Worm (Caenorhabditis elegans): ENCODE results near the gene clec-70.

Gene clec-70

DNA sequence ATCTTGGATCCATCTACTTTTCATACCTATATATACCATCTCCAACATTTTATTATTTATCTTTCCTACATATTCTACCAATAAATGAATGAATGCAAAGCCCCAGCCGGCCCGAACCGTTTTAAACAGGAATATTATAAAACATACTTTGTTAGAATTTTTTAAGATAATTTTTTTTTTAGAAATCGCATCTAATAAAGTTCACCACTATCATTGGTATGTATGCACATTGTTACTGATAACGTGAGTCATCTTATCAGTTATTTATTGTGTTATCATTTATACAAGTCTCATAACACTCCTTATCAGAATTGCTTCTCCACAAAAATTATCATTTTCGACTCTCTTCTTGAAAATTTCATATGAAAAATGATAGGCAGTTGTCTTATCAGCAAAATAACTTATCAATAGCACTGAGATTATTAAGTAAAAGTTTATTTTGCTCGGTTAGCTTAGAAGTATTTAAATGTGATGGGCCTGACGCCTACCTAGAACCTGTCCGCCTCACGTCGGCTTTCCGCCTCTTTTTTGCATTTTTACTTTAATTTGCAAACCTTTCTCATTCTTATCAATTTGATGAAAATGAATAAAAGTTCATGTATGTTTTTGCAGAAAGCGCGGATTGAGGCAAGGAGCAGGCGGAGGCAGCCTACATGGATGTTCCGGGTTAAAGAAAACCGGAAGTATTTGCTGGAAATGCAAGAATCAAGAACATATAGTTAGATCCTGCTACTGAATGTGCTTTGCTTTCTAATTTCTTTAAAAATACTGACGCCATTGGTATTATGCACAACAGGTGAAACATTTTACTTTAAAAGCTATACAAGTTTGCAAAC is 32.6 kb upstream of the clec-70 start, which contains the start of gene srz-62:
Gene srz-62, plus strand, starts transcription at position 786 of the 836 bp plus-strand sequence.
- TF ChIP-seq snpc-1.2 (GFP tag; IDR thresholded peaks at IDR 0.05) (no peak), nhr-25 (tag; optimal IDR thresholded peaks at IDR 0.05; ENCODE audit: borderline replicate concordance, insufficient read depth) (no peak), php-3 (GFP tag; IDR thresholded peaks at IDR 0.05) (peak; percentile 98), zip-2 (tag; optimal IDR thresholded peaks at IDR 0.05) (no peak), T26A8.4 (GFP tag; IDR thresholded peaks at IDR 0.05) (no peak), ztf-11 (tag; optimal IDR thresholded peaks at IDR 0.05) (no peak), nhr-76 (tag; optimal IDR thresholded peaks at IDR 0.05) (no peak), ceh-28 (tag; optimal IDR thresholded peaks at IDR 0.05) (no peak), tag-97 (GFP tag; IDR thresholded peaks at IDR 0.05) (no peak), fos-1 (tag; optimal IDR thresholded peaks at IDR 0.05) (peak; percentile 87), tra-1 (GFP tag; IDR thresholded peaks at IDR 0.05) (peak; percentile 95), zfp-3 (GFP tag; conservative IDR thresholded peaks at IDR 0.05) (0 out of 2 replicates have a peak, but pooled peaks have one; percentile 26), pha-4 (GFP tag; IDR thresholded peaks at IDR 0.05) (no peak), pha-4 (tag; optimal IDR thresholded peaks at IDR 0.05) (peak; percentile 16), ceh-44 (GFP tag; IDR thresholded peaks at IDR 0.05) (no peak), lir-3 (tag; optimal IDR thresholded peaks at IDR 0.05) (no peak), mdt-29 (GFP tag; IDR thresholded peaks at IDR 0.05) (no peak), F49E8.2 (tag; optimal IDR thresholded peaks at IDR 0.05; ENCODE audit: borderline replicate concordance) (no peak), zag-1 (tag; optimal IDR thresholded peaks at IDR 0.05) (no peak), hlh-11 (tag; optimal IDR thresholded peaks at IDR 0.05) (peak; percentile 86), dmd-9 (GFP tag; IDR thresholded peaks at IDR 0.05) (no peak), egl-43 (GFP tag; IDR thresholded peaks at IDR 0.05) (no peak), ztf-7 (tag; optimal IDR thresholded peaks at IDR 0.05) (no peak), egl-27 (tag; optimal IDR thresholded peaks at IDR 0.05) (no peak), T20F7.1 (GFP tag; optimal IDR thresholded peaks at IDR 0.05) (peak; percentile 53), F37D6.2 (tag; optimal IDR thresholded peaks at IDR 0.05) (no peak), sdz-12 (GFP tag; optimal IDR thresholded peaks at IDR 0.05) (no peak), mep-1 (tag; optimal IDR thresholded peaks at IDR 0.05) (no peak), nhr-102 (tag; optimal IDR thresholded peaks at IDR 0.05) (no peak), unc-62 (GFP tag; optimal IDR thresholded peaks at IDR 0.05 in 1 of 2) (peak in 1 of 2 experiments; percentile 63), unc-62 (tag; optimal IDR thresholded peaks at IDR 0.05) (no peak), daf-16 (GFP tag; optimal IDR thresholded peaks at IDR 0.05) (peak in 1 of 2 experiments; percentile 76), daf-16 (tag; optimal IDR thresholded peaks at IDR 0.05) (peak; percentile 97), ceh-20 (GFP tag; IDR thresholded peaks at IDR 0.05) (peak; percentile 66; the same call in 1 of the 2 replicates), F44E2.7 (GFP tag; IDR thresholded peaks at IDR 0.05) (no peak), ama-1 (optimal IDR thresholded peaks at IDR 0.05) (no peak), arid-1 (GFP tag; conservative IDR thresholded peaks at IDR 0.05) (no peak), lin-38 (GFP tag; IDR thresholded peaks at IDR 0.05) (no peak), dve-1 (tag; optimal IDR thresholded peaks at IDR 0.05; ENCODE audit: insufficient read depth) (no peak), hmg-1.1 (GFP tag; IDR thresholded peaks at IDR 0.05) (no peak), ceh-32 (tag; optimal IDR thresholded peaks at IDR 0.05; ENCODE audit: poor library complexity) (no peak), mdl-1 (tag; optimal IDR thresholded peaks at IDR 0.05) (peak in 1 of 2 experiments; percentile 70), F26F4.8 (GFP tag; conservative IDR thresholded peaks at IDR 0.05) (no peak), lim-7 (GFP tag; IDR thresholded peaks at IDR 0.05) (no peak), unc-130 (GFP tag; optimal IDR thresholded peaks at IDR 0.05) (no peak), snpc-4 (tag; optimal IDR thresholded peaks at IDR 0.05) (no peak), nhr-42 (GFP tag; IDR thresholded peaks at IDR 0.05) (no peak), saeg-2 (GFP tag; IDR thresholded peaks at IDR 0.05) (no peak), fkh-10 (GFP tag; optimal IDR thresholded peaks at IDR 0.05) (no peak), lin-13 (GFP tag; optimal IDR thresholded peaks at IDR 0.05) (no peak), nhr-237 (tag; optimal IDR thresholded peaks at IDR 0.05) (no peak)
